In the genomic region with DNA sequence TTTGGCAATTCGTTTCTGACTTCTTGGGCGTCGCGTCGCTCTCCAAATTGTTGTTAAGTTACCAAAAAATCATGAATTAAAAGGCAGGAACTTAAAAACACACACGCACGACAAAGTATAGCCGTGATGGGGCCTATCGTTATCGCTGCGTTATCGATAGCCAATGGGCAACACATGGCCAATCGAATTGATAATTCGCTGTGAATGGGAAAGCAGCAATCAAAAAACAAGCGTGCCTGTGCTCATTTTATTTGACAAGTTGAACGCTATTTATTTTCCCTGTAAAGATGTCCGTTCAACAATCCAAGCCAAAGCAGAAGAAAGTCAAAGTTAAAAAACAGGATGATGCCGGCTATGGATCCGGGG, we compare ENCODE assay signal across 1 fruit fly cellular context.
TF ChIP-seq lines count a peak whose summit lies in the region.

Surf4 (minus strand) TSS at position 159 of the 366 bp plus-strand sequence.
CG31301 (plus strand) TSS at position 188 of the 366 bp plus-strand sequence.

TF ChIP-seq in whole organism, embryonic, 481 proteins besides CTCF, POLR2A, EP300 and RAD21 (continued from another document and continues in another):
- TF ChIP-seq fd64A (GFP tag; optimal IDR thresholded peaks at IDR 0.05; lab: Kevin White, UChicago) (no peak), CG34224 (GFP tag; IDR thresholded peaks at IDR 0.05; lab: Robert Waterston, UW; ENCODE audit: partially characterized antibody) (peak; percentile 64), CG1647 (GFP tag; optimal IDR thresholded peaks at IDR 0.05; lab: Kevin White, UChicago) (no peak), CG7987 (GFP tag; optimal IDR thresholded peaks at IDR 0.05; lab: Kevin White, UChicago) (peak; percentile 26), Bgb (GFP tag; IDR thresholded peaks at IDR 0.05; lab: Robert Waterston, UW; ENCODE audit: partially characterized antibody) (peak; percentile 76), CG10979 (tag; optimal IDR thresholded peaks at IDR 0.05; lab: Kevin White, UChicago) (no peak), Chrac-16 (GFP tag; optimal IDR thresholded peaks at IDR 0.05; lab: Kevin White, UChicago) (no peak), CoRest (tag; optimal IDR thresholded peaks at IDR 0.05; lab: Kevin White, UChicago) (no peak), CG9797 (GFP tag; optimal IDR thresholded peaks at IDR 0.05; lab: Kevin White, UChicago) (no peak), Optix (GFP tag; IDR thresholded peaks at IDR 0.05; lab: Robert Waterston, UW) (no peak), ken (GFP tag; IDR thresholded peaks at IDR 0.05; lab: Robert Waterston, UW) (no peak), vfl (GFP tag; optimal IDR thresholded peaks at IDR 0.05; lab: Kevin White, UChicago) (no peak), ro (GFP tag; IDR thresholded peaks at IDR 0.05; lab: Robert Waterston, UW) (no peak), Lim3 (GFP tag; IDR thresholded peaks at IDR 0.05; lab: Robert Waterston, UW) (no peak), CG4617 (GFP tag; optimal IDR thresholded peaks at IDR 0.05; lab: Kevin White, UChicago; ENCODE audit: borderline replicate concordance) (peak; percentile 38), CG4730 (GFP tag; IDR thresholded peaks at IDR 0.05; lab: Robert Waterston, UW) (no peak), CG3281 (GFP tag; optimal IDR thresholded peaks at IDR 0.05; lab: Kevin White, UChicago) (no peak), CG11695 (GFP tag; IDR thresholded peaks at IDR 0.05; lab: Robert Waterston, UW) (no peak), twi (tag; optimal IDR thresholded peaks at IDR 0.05; lab: Kevin White, UChicago) (peak; percentile 26), CG15601 (tag; optimal IDR thresholded peaks at IDR 0.05; lab: Kevin White, UChicago) (no peak), NfI (GFP tag; optimal IDR thresholded peaks at IDR 0.05; lab: Kevin White, UChicago) (no peak), CG14050 (GFP tag; IDR thresholded peaks at IDR 0.05; lab: Robert Waterston, UW) (no peak), nerfin-2 (GFP tag; IDR thresholded peaks at IDR 0.05; lab: Robert Waterston, UW; ENCODE audit: partially characterized antibody) (peak; percentile 77), ftz-f1 (GFP tag; optimal IDR thresholded peaks at IDR 0.05; lab: Kevin White, UChicago) (no peak), pzg (GFP tag; optimal IDR thresholded peaks at IDR 0.05; lab: Kevin White, UChicago) (peak; percentile 65), CG18764 (GFP tag; optimal IDR thresholded peaks at IDR 0.05; lab: Kevin White, UChicago) (no peak), bcd (GFP tag; optimal IDR thresholded peaks at IDR 0.05; lab: Kevin White, UChicago) (no peak), CG11398 (GFP tag; optimal IDR thresholded peaks at IDR 0.05; lab: Kevin White, UChicago) (no peak), Scr (GFP tag; IDR thresholded peaks at IDR 0.05; lab: Robert Waterston, UW; ENCODE audit: partially characterized antibody) (peak; percentile 68; the same call in 1 of the 2 replicates), ranshi (GFP tag; IDR thresholded peaks at IDR 0.05; lab: Robert Waterston, UW) (no peak), CG12299 (tag; optimal IDR thresholded peaks at IDR 0.05; lab: Kevin White, UChicago) (no peak), tx (GFP tag; optimal IDR thresholded peaks at IDR 0.05; lab: Kevin White, UChicago) (no peak), CG18476 (GFP tag; optimal IDR thresholded peaks at IDR 0.05; lab: Kevin White, UChicago) (no peak), Jarid2 (GFP tag; optimal IDR thresholded peaks at IDR 0.05; lab: Kevin White, UChicago) (no peak), CG3163 (GFP tag; optimal IDR thresholded peaks at IDR 0.05; lab: Kevin White, UChicago) (no peak), Hr51 (GFP tag; optimal IDR thresholded peaks at IDR 0.05; lab: Kevin White, UChicago) (no peak), CG12155 (GFP tag; optimal IDR thresholded peaks at IDR 0.05; lab: Kevin White, UChicago) (peak; percentile 13), Doc3 (GFP tag; IDR thresholded peaks at IDR 0.05; lab: Robert Waterston, UW; ENCODE audit: partially characterized antibody) (peak; percentile 53; the same call in 2 of the 3 replicates), CG3065 (GFP tag; optimal IDR thresholded peaks at IDR 0.05; lab: Kevin White, UChicago) (no peak), CG7786 (GFP tag; optimal IDR thresholded peaks at IDR 0.05; lab: Kevin White, UChicago) (no peak), wdn (GFP tag; IDR thresholded peaks at IDR 0.05; lab: Robert Waterston, UW) (no peak), slbo (GFP tag; IDR thresholded peaks at IDR 0.05; lab: Robert Waterston, UW) (no peak), Neu2 (GFP tag; optimal IDR thresholded peaks at IDR 0.05; lab: Kevin White, UChicago; ENCODE audit: borderline replicate concordance) (no peak), esg (GFP tag; conservative IDR thresholded peaks at IDR 0.05; lab: Robert Waterston, UW) (no peak), mam (GFP tag; optimal IDR thresholded peaks at IDR 0.05; lab: Kevin White, UChicago) (no peak), CG15514 (GFP tag; optimal IDR thresholded peaks at IDR 0.05; lab: Kevin White, UChicago) (peak; percentile 27), Spps (tag; optimal IDR thresholded peaks at IDR 0.05; lab: Kevin White, UChicago) (no peak), Dip2 (GFP tag; IDR thresholded peaks at IDR 0.05; lab: Robert Waterston, UW) (no peak), CG13624 (GFP tag; optimal IDR thresholded peaks at IDR 0.05; lab: Kevin White, UChicago) (peak; percentile 13), HLH4C (GFP tag; IDR thresholded peaks at IDR 0.05; lab: Robert Waterston, UW; ENCODE audit: partially characterized antibody) (peak; percentile 86), CG1233 (GFP tag; optimal IDR thresholded peaks at IDR 0.05; lab: Kevin White, UChicago) (no peak), cad (GFP tag; optimal IDR thresholded peaks at IDR 0.05; lab: Kevin White, UChicago) (no peak), trem (tag; optimal IDR thresholded peaks at IDR 0.05; lab: Kevin White, UChicago) (peak; percentile 29), lmd (GFP tag; IDR thresholded peaks at IDR 0.05; lab: Robert Waterston, UW) (no peak), Ptx1 (GFP tag; IDR thresholded peaks at IDR 0.05; lab: Robert Waterston, UW) (no peak), Atf3 (GFP tag; optimal IDR thresholded peaks at IDR 0.05; lab: Kevin White, UChicago) (no peak), insv (GFP tag; optimal IDR thresholded peaks at IDR 0.05; lab: Kevin White, UChicago) (no peak), wor (GFP tag; IDR thresholded peaks at IDR 0.05; lab: Robert Waterston, UW) (no peak), CG6272 (GFP tag; IDR thresholded peaks at IDR 0.05; lab: Robert Waterston, UW) (no peak), chif (GFP tag; optimal IDR thresholded peaks at IDR 0.05; lab: Kevin White, UChicago) (no peak), tup (GFP tag; optimal IDR thresholded peaks at IDR 0.05; lab: Kevin White, UChicago) (no peak), Sox100B (GFP tag; optimal IDR thresholded peaks at IDR 0.05; lab: Kevin White, UChicago) (no peak), da (GFP tag; optimal IDR thresholded peaks at IDR 0.05; lab: Kevin White, UChicago) (no peak), MTF-1 (GFP tag; optimal IDR thresholded peaks at IDR 0.05; lab: Kevin White, UChicago; ENCODE audit: borderline replicate concordance) (no peak), Meics (GFP tag; optimal IDR thresholded peaks at IDR 0.05; lab: Kevin White, UChicago) (no peak), CG9727 (GFP tag; optimal IDR thresholded peaks at IDR 0.05; lab: Kevin White, UChicago) (no peak), CG6254 (GFP tag; optimal IDR thresholded peaks at IDR 0.05; lab: Kevin White, UChicago) (no peak), CG10431 (GFP tag; optimal IDR thresholded peaks at IDR 0.05; lab: Kevin White, UChicago) (no peak), CG17359 (tag; optimal IDR thresholded peaks at IDR 0.05; lab: Kevin White, UChicago) (peak; percentile 6), vvl (GFP tag; IDR thresholded peaks at IDR 0.05; lab: Robert Waterston, UW) (0 out of 2 replicates have a peak, but pooled peaks have one; percentile 29), chn (GFP tag; optimal IDR thresholded peaks at IDR 0.05; lab: Kevin White, UChicago) (no peak), ttk (GFP tag; IDR thresholded peaks at IDR 0.05; lab: Robert Waterston, UW) (no peak), CG13123 (GFP tag; optimal IDR thresholded peaks at IDR 0.05; lab: Kevin White, UChicago) (no peak), tna (GFP tag; IDR thresholded peaks at IDR 0.05; lab: Robert Waterston, UW; ENCODE audit: partially characterized antibody) (peak; percentile 85), crp (GFP tag; optimal IDR thresholded peaks at IDR 0.05; lab: Kevin White, UChicago) (peak in 1 of 2 experiments; percentile 52), E2f2 (GFP tag; IDR thresholded peaks at IDR 0.05; lab: Robert Waterston, UW) (0 out of 2 replicates have a peak, but pooled peaks have one; percentile 33), Dll (GFP tag; IDR thresholded peaks at IDR 0.05; lab: Robert Waterston, UW; ENCODE audit: partially characterized antibody) (peak; percentile 61; the same call in 3 of the 4 replicates), CG2889 (GFP tag; IDR thresholded peaks at IDR 0.05; lab: Robert Waterston, UW) (no peak), Gsc (GFP tag; IDR thresholded peaks at IDR 0.05; lab: Robert Waterston, UW) (no peak), Hmx (GFP tag; optimal IDR thresholded peaks at IDR 0.05; lab: Kevin White, UChicago) (no peak), nmo (GFP tag; optimal IDR thresholded peaks at IDR 0.05; lab: Kevin White, UChicago) (no peak), CG34422 (GFP tag; IDR thresholded peaks at IDR 0.05; lab: Robert Waterston, UW) (peak; percentile 17; the same call in 1 of the 3 replicates), CG3995 (GFP tag; optimal IDR thresholded peaks at IDR 0.05; lab: Kevin White, UChicago) (peak; percentile 50), eve (GFP tag; optimal IDR thresholded peaks at IDR 0.05; lab: Kevin White, UChicago) (no peak), ase (GFP tag; IDR thresholded peaks at IDR 0.05; lab: Robert Waterston, UW) (no peak), TFAM (GFP tag; optimal IDR thresholded peaks at IDR 0.05; lab: Kevin White, UChicago) (no peak), CG3407 (GFP tag; optimal IDR thresholded peaks at IDR 0.05; lab: Kevin White, UChicago) (no peak), chinmo (GFP tag; IDR thresholded peaks at IDR 0.05; lab: Robert Waterston, UW; ENCODE audit: partially characterized antibody) (no peak), dmrt99B (tag; optimal IDR thresholded peaks at IDR 0.05; lab: Kevin White, UChicago) (no peak), CG17385 (GFP tag; optimal IDR thresholded peaks at IDR 0.05; lab: Kevin White, UChicago) (peak; percentile 34), zen2 (GFP tag; IDR thresholded peaks at IDR 0.05; lab: Robert Waterston, UW; ENCODE audit: partially characterized antibody) (peak; percentile 77), nom (GFP tag; optimal IDR thresholded peaks at IDR 0.05; lab: Kevin White, UChicago) (no peak), CG31388 (GFP tag; optimal IDR thresholded peaks at IDR 0.05; lab: Kevin White, UChicago) (no peak), CG11093 (GFP tag; IDR thresholded peaks at IDR 0.05; lab: Robert Waterston, UW) (no peak), CG13296 (GFP tag; optimal IDR thresholded peaks at IDR 0.05; lab: Kevin White, UChicago) (no peak), Deaf1 (tag; optimal IDR thresholded peaks at IDR 0.05; lab: Kevin White, UChicago) (no peak), CG11696 (GFP tag; IDR thresholded peaks at IDR 0.05; lab: Robert Waterston, UW) (no peak), BEAF-32 (GFP tag; optimal IDR thresholded peaks at IDR 0.05; lab: Kevin White, UChicago) (peak; percentile 67), CG6683 (GFP tag; optimal IDR thresholded peaks at IDR 0.05; lab: Kevin White, UChicago) (no peak), ci (GFP tag; IDR thresholded peaks at IDR 0.05; lab: Robert Waterston, UW) (no peak), Dek (tag; optimal IDR thresholded peaks at IDR 0.05; lab: Kevin White, UChicago) (no peak), knrl (GFP tag; IDR thresholded peaks at IDR 0.05; lab: Robert Waterston, UW; ENCODE audit: partially characterized antibody) (peak; percentile 51; the same call in 2 of the 3 replicates), CG5953 (GFP tag; IDR thresholded peaks at IDR 0.05; lab: Robert Waterston, UW) (no peak), CG16863 (GFP tag; optimal IDR thresholded peaks at IDR 0.05; lab: Kevin White, UChicago) (no peak), CG32532 (GFP tag; IDR thresholded peaks at IDR 0.05; lab: Robert Waterston, UW) (no peak), hb (GFP tag; IDR thresholded peaks at IDR 0.05; lab: Robert Waterston, UW; ENCODE audit: partially characterized antibody) (peak; percentile 73), MESR4 (GFP tag; optimal IDR thresholded peaks at IDR 0.05; lab: Kevin White, UChicago) (peak; percentile 77), CG8290 (GFP tag; optimal IDR thresholded peaks at IDR 0.05; lab: Kevin White, UChicago) (no peak), CG8290 (tag; optimal IDR thresholded peaks at IDR 0.05; lab: Kevin White, UChicago) (peak in 1 of 2 experiments; percentile 56), br (optimal IDR thresholded peaks at IDR 0.05; lab: Kevin White, UChicago) (no peak), YL-1 (GFP tag; optimal IDR thresholded peaks at IDR 0.05; lab: Kevin White, UChicago) (peak; percentile 61), Taf1 (GFP tag; IDR thresholded peaks at IDR 0.05; lab: Robert Waterston, UW) (no peak), Fer1 (GFP tag; optimal IDR thresholded peaks at IDR 0.05; lab: Kevin White, UChicago) (no peak), stc (GFP tag; IDR thresholded peaks at IDR 0.05; lab: Robert Waterston, UW) (no peak), bsh (GFP tag; optimal IDR thresholded peaks at IDR 0.05; lab: Kevin White, UChicago) (no peak), Hsf (GFP tag; optimal IDR thresholded peaks at IDR 0.05; lab: Kevin White, UChicago) (no peak), CG15696 (tag; optimal IDR thresholded peaks at IDR 0.05; lab: Kevin White, UChicago) (no peak), scrt (GFP tag; optimal IDR thresholded peaks at IDR 0.05; lab: Kevin White, UChicago) (no peak), h (optimal IDR thresholded peaks at IDR 0.05; lab: Kevin White, UChicago) (no peak), crc (GFP tag; optimal IDR thresholded peaks at IDR 0.05; lab: Kevin White, UChicago) (no peak), unpg (GFP tag; optimal IDR thresholded peaks at IDR 0.05; lab: Kevin White, UChicago) (peak; percentile 6), sug (tag; optimal IDR thresholded peaks at IDR 0.05; lab: Kevin White, UChicago) (no peak), CG15269 (tag; optimal IDR thresholded peaks at IDR 0.05; lab: Kevin White, UChicago) (no peak), gro (GFP tag; optimal IDR thresholded peaks at IDR 0.05; lab: Kevin White, UChicago) (no peak), NC2β (GFP tag; optimal IDR thresholded peaks at IDR 0.05; lab: Kevin White, UChicago) (no peak), Hr78 (GFP tag; optimal IDR thresholded peaks at IDR 0.05; lab: Kevin White, UChicago) (no peak), sna (GFP tag; IDR thresholded peaks at IDR 0.05; lab: Robert Waterston, UW; ENCODE audit: partially characterized antibody) (peak; percentile 40; the same call in 1 of the 2 replicates), Rx (GFP tag; IDR thresholded peaks at IDR 0.05; lab: Robert Waterston, UW) (no peak), sens (GFP tag; lab: Kevin White, UChicago) (peak; percentile 23)
